Worm (Caenorhabditis elegans): ENCODE results near the gene mrpl-53.

The mrpl-53 gene

ce11 chrII:9557437-9558150 lies 39.8 kb upstream of the mrpl-53 start, which contains the start of gene zfp-2:
zfp-2 (plus strand) TSS chrII:9557650.
- TF ChIP-seq mbf-1 (tag; optimal IDR thresholded peaks at IDR 0.05), result no peak
- TF ChIP-seq gmeb-1 (tag; optimal IDR thresholded peaks at IDR 0.05), result no peak
- TF ChIP-seq skn-1 (tag; optimal IDR thresholded peaks at IDR 0.05), result no peak
- TF ChIP-seq F13H6.1 (tag; optimal IDR thresholded peaks at IDR 0.05), result no peak
- no peak for TF ChIP-seq Y55F3AM.14 (GFP tag; optimal IDR thresholded peaks at IDR 0.05)
- TF ChIP-seq ceh-82 (tag; optimal IDR thresholded peaks at IDR 0.05), result no peak
- no peak for TF ChIP-seq aly-2 (tag; optimal IDR thresholded peaks at IDR 0.05)
- TF ChIP-seq sma-9 (GFP tag; optimal IDR thresholded peaks at IDR 0.05), result no peak
- no peak for TF ChIP-seq sma-9 (tag; optimal IDR thresholded peaks at IDR 0.05)
- no peak for TF ChIP-seq nhr-77 (tag; optimal IDR thresholded peaks at IDR 0.05)
- no peak for TF ChIP-seq nhr-10 (tag; optimal IDR thresholded peaks at IDR 0.05)
- no peak for TF ChIP-seq nhr-11 (tag; optimal IDR thresholded peaks at IDR 0.05)
- no peak for TF ChIP-seq elt-1 (tag; optimal IDR thresholded peaks at IDR 0.05)
- no peak for TF ChIP-seq zag-1 (tag; optimal IDR thresholded peaks at IDR 0.05)
- no peak for TF ChIP-seq sem-4 (tag; optimal IDR thresholded peaks at IDR 0.05)
- no peak for TF ChIP-seq lin-11 (tag; optimal IDR thresholded peaks at IDR 0.05)
- no peak for TF ChIP-seq nhr-6 (tag; optimal IDR thresholded peaks at IDR 0.05)
- no peak for TF ChIP-seq mdl-1 (tag; optimal IDR thresholded peaks at IDR 0.05)
- TF ChIP-seq snpc-4 (tag; optimal IDR thresholded peaks at IDR 0.05), result no peak
- peak; percentile 16 for TF ChIP-seq nhr-25 (tag; optimal IDR thresholded peaks at IDR 0.05)
- TF ChIP-seq elt-3 (tag; optimal IDR thresholded peaks at IDR 0.05), result no peak
- TF ChIP-seq mab-5 (tag; optimal IDR thresholded peaks at IDR 0.05), result no peak
- no peak for TF ChIP-seq lsy-2 (tag; optimal IDR thresholded peaks at IDR 0.05)
- no peak for TF ChIP-seq lin-13 (GFP tag; optimal IDR thresholded peaks at IDR 0.05)
- TF ChIP-seq peb-1 (tag; optimal IDR thresholded peaks at IDR 0.05), result no peak
- no peak for TF ChIP-seq ceh-16 (tag; optimal IDR thresholded peaks at IDR 0.05)
- TF ChIP-seq C34F6.9 (tag; optimal IDR thresholded peaks at IDR 0.05), result peak; percentile 40
- TF ChIP-seq R02D3.7 (tag; optimal IDR thresholded peaks at IDR 0.05), result peak; percentile 28
- no peak for TF ChIP-seq ztf-4 (tag; optimal IDR thresholded peaks at IDR 0.05)
- peak; percentile 13 for TF ChIP-seq nhr-129 (tag; optimal IDR thresholded peaks at IDR 0.05)
- TF ChIP-seq ZK546.5 (tag; optimal IDR thresholded peaks at IDR 0.05), result no peak
- no peak for TF ChIP-seq nhr-23 (tag; optimal IDR thresholded peaks at IDR 0.05)
- TF ChIP-seq ama-1 (optimal IDR thresholded peaks at IDR 0.05), result no peak
- no peak for TF ChIP-seq lin-39 (tag; optimal IDR thresholded peaks at IDR 0.05)
- TF ChIP-seq alr-1 (tag; optimal IDR thresholded peaks at IDR 0.05), result no peak
- TF ChIP-seq crh-2 (tag; optimal IDR thresholded peaks at IDR 0.05), result no peak

DNA sequence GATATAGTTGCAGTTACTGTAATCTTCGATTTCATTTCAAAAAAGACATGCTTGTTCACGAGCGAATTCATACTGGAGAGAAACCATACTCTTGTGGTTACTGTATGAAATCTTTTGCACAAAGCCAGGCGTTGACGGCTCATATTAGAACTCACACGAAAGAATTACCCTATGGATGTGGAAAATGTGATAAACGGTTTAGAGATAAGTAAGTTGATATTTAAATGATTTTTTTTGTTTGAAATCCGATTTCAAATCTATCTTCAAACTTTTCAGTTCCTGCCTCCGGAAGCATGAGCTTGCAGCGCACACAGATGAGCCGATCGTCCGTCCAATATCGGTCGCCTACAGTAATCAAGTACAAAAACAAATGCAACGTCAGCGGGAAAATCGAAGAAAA lies 38.5 kb upstream of the mrpl-53 start:
- TF ChIP-seq F13H6.1 (tag; optimal IDR thresholded peaks at IDR 0.05) (no peak), lin-11 (tag; optimal IDR thresholded peaks at IDR 0.05) (no peak), elt-1 (tag; optimal IDR thresholded peaks at IDR 0.05) (no peak), ztf-11 (tag; optimal IDR thresholded peaks at IDR 0.05) (no peak), nhr-6 (tag; optimal IDR thresholded peaks at IDR 0.05) (no peak), nhr-129 (tag; optimal IDR thresholded peaks at IDR 0.05) (no peak), unc-62 (GFP tag; optimal IDR thresholded peaks at IDR 0.05) (no peak), mab-5 (tag; optimal IDR thresholded peaks at IDR 0.05) (no peak), lin-39 (tag; optimal IDR thresholded peaks at IDR 0.05) (no peak), mdl-1 (tag; optimal IDR thresholded peaks at IDR 0.05) (no peak), sma-3 (GFP tag; optimal IDR thresholded peaks at IDR 0.05) (no peak), nhr-25 (tag; optimal IDR thresholded peaks at IDR 0.05) (no peak), nhr-10 (tag; optimal IDR thresholded peaks at IDR 0.05) (no peak), ztf-4 (tag; optimal IDR thresholded peaks at IDR 0.05) (no peak), Y55F3AM.14 (GFP tag; optimal IDR thresholded peaks at IDR 0.05) (no peak), ceh-16 (tag; optimal IDR thresholded peaks at IDR 0.05) (no peak), lsy-2 (tag; optimal IDR thresholded peaks at IDR 0.05) (no peak), unc-39 (tag; optimal IDR thresholded peaks at IDR 0.05) (no peak)

- TF ChIP-seq elt-1 (tag; optimal IDR thresholded peaks at IDR 0.05), result no peak
- no peak for TF ChIP-seq ztf-1 (GFP tag; conservative IDR thresholded peaks at IDR 0.05)
- TF ChIP-seq lin-11 (tag; optimal IDR thresholded peaks at IDR 0.05), result no peak
- no peak for TF ChIP-seq ztf-4 (tag; optimal IDR thresholded peaks at IDR 0.05)
- no peak for TF ChIP-seq dmd-4 (tag; optimal IDR thresholded peaks at IDR 0.05)
- TF ChIP-seq unc-39 (tag; optimal IDR thresholded peaks at IDR 0.05), result no peak
- no peak for TF ChIP-seq sem-4 (tag; optimal IDR thresholded peaks at IDR 0.05)
- TF ChIP-seq lin-39 (tag; optimal IDR thresholded peaks at IDR 0.05), result no peak
- TF ChIP-seq elt-3 (tag; optimal IDR thresholded peaks at IDR 0.05), result no peak
- TF ChIP-seq mbf-1 (tag; optimal IDR thresholded peaks at IDR 0.05), result no peak
- TF ChIP-seq C34F6.9 (tag; optimal IDR thresholded peaks at IDR 0.05), result no peak
- no peak for TF ChIP-seq nhr-237 (tag; optimal IDR thresholded peaks at IDR 0.05)
- no peak for TF ChIP-seq nhr-25 (tag; optimal IDR thresholded peaks at IDR 0.05)
- TF ChIP-seq nhr-11 (tag; optimal IDR thresholded peaks at IDR 0.05), result no peak
- no peak for TF ChIP-seq snpc-4 (tag; optimal IDR thresholded peaks at IDR 0.05)
- TF ChIP-seq nhr-10 (tag; optimal IDR thresholded peaks at IDR 0.05), result no peak
- no peak for TF ChIP-seq mab-5 (tag; optimal IDR thresholded peaks at IDR 0.05)
- no peak for TF ChIP-seq ztf-11 (tag; optimal IDR thresholded peaks at IDR 0.05)
- no peak for TF ChIP-seq alr-1 (tag; optimal IDR thresholded peaks at IDR 0.05)
Observed at ce11 chrII:9559929-9560328, 37.5 kb upstream of the mrpl-53 start, which contains the start of gene F35H8.4. F35H8.4 (minus strand) TSS chrII:9560029.
